Worm (Caenorhabditis elegans) whole organism, L2 larva: ENCODE data around the gene T25F10.3.
A peak's percentile ranks its signal among the peaks of the same experiment; 100 is the strongest.

ENCODE experiments used
- ama-1 ChIP-seq: fragments of 150-350 bp; optimal IDR thresholded peaks from 2 replicates; lab custom pipeline; 2018; ENCODE audit warnings: inconsistent platforms
- ceh-16 ChIP-seq: fragments of 150-350 bp; optimal IDR thresholded peaks from 2 replicates; lab custom pipeline; 2014; ENCODE audit warnings: missing biosample characterization, missing genetic modification characterization
- dmd-4 ChIP-seq: sonication (generic microtip); optimal IDR thresholded peaks from 2 replicates; lab custom pipeline; 2017; ENCODE audit warnings: missing biosample characterization, missing genetic modification characterization
- nhr-23 ChIP-seq: fragments of 150-350 bp; optimal IDR thresholded peaks from 2 replicates; lab custom pipeline; 2014; ENCODE audit warnings: missing biosample characterization, missing genetic modification reagents, missing genetic modification characterization
- nhr-237 ChIP-seq: fragments of 150-350 bp; optimal IDR thresholded peaks from 2 replicates; lab custom pipeline; 2014; ENCODE audit warnings: missing biosample characterization, missing genetic modification characterization
- nhr-25 ChIP-seq: fragments of 150-350 bp; sonication (generic microtip); optimal IDR thresholded peaks from 3 replicates; lab custom pipeline; 2014; ENCODE audit warnings: missing biosample characterization, missing genetic modification characterization
- nhr-77 ChIP-seq: fragments of 150-350 bp; optimal IDR thresholded peaks from 2 replicates; lab custom pipeline; 2014; ENCODE audit warnings: missing biosample characterization, missing genetic modification characterization
- unc-62 ChIP-seq: fragments of 150-350 bp; optimal IDR thresholded peaks from 2 replicates; lab custom pipeline; 2014; ENCODE audit warnings: missing biosample characterization, missing genetic modification reagents, missing genetic modification characterization
- ztf-4 ChIP-seq: fragments of 150-350 bp; optimal IDR thresholded peaks from 2 replicates; lab custom pipeline; 2014; ENCODE audit warnings: missing biosample characterization, missing genetic modification characterization

ce11 chrV:6736108-6736507, 8.8 kb upstream of the T25F10.3 start:
- TF ChIP-seq ceh-16 = no peak
- TF ChIP-seq unc-62 (GFP tag; lab: Kevin White, UChicago) = no peak
- TF ChIP-seq dmd-4 = no peak
- TF ChIP-seq ama-1 (lab: Kevin White, UChicago) = no peak
- TF ChIP-seq nhr-23 (tag; lab: Kevin White, UChicago) = no peak
- peak; percentile 51 for TF ChIP-seq nhr-25 (tag; lab: Kevin White, UChicago)
- no peak for TF ChIP-seq nhr-77 (tag; lab: Kevin White, UChicago)
- TF ChIP-seq ztf-4 = no peak
- no peak for TF ChIP-seq nhr-237 (tag; lab: Kevin White, UChicago)
